Worm (Caenorhabditis elegans) whole organism, midembryonic: Measurements from ENCODE around the gene srg-3.

Source experiments
- T22C8.4 ChIP-seq: fragments of 200-800 bp; sonication (Bioruptor generic); IDR thresholded peaks from 2 replicates; pipeline ENCODE4 v1.3.6; 2022; ENCODE audit warnings: missing genetic modification characterization, missing compliant biosample characterization
- cog-1 ChIP-seq: sonication (generic microtip); optimal IDR thresholded peaks from 2 replicates; lab custom pipeline; 2016; ENCODE audit warnings: missing genetic modification characterization, missing compliant biosample characterization
- flt-1 ChIP-seq: fragments of 200-800 bp; sonication (Bioruptor generic); IDR thresholded peaks from 2 replicates; pipeline ENCODE4 v1.3.6; 2022; ENCODE audit warnings: missing genetic modification characterization, missing compliant biosample characterization
- klf-2 ChIP-seq: fragments of 200-800 bp; sonication (Bioruptor generic); conservative IDR thresholded peaks from 2 replicates; pipeline ENCODE4 v1.3.6; 2022; ENCODE audit warnings: missing genetic modification reagents, missing genetic modification characterization, missing compliant biosample characterization
- med-1 ChIP-seq: sonication (generic microtip); optimal IDR thresholded peaks from 2 replicates; lab custom pipeline; 2017; ENCODE audit warnings: missing genetic modification characterization, mild to moderate bottlenecking, missing compliant biosample characterization, antibody characterized with exemption, missing genetic modification reagents; ENCODE audit not compliant: insufficient read depth
- ref-1 ChIP-seq: fragments of 200-800 bp; sonication (Bioruptor generic); conservative IDR thresholded peaks from 2 replicates; pipeline ENCODE4 v1.3.6; 2022; ENCODE audit warnings: missing genetic modification reagents, missing genetic modification characterization, missing compliant biosample characterization
- tab-1 ChIP-seq: fragments of 200-800 bp; sonication (Bioruptor generic); IDR thresholded peaks from 2 replicates; pipeline ENCODE4 v1.3.6; 2022; ENCODE audit warnings: missing genetic modification characterization, missing compliant biosample characterization
- ztf-23 ChIP-seq: fragments of 200-800 bp; sonication (Bioruptor generic); IDR thresholded peaks from 2 replicates; pipeline ENCODE4 v1.3.6; 2022; ENCODE audit warnings: missing genetic modification reagents, missing genetic modification characterization, missing compliant biosample characterization
- ztf-29 ChIP-seq: fragments of 200-800 bp; sonication (Bioruptor generic); IDR thresholded peaks from 2 replicates; pipeline ENCODE4 v1.3.6; 2022; ENCODE audit warnings: missing genetic modification reagents, missing genetic modification characterization, missing compliant biosample characterization

DNA sequence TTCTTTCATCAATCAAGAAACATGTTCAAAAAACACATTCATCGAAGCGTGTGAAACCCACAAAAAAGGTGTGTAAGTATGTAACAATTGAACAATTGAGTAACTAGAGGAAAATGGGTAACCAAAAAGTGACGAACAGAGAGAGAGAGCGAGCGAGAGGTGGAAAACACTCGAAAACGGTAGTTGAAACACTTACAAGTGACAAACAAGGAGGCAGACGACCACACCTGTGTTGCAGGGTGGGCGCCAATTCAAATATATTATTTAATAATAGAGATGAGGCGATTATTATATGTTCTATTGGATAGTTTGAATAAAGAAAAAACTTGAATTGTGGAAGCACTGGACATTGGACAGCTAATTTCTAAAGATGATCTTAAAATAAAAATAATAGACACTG, 19.2 kb upstream of the srg-3 start:
- TF ChIP-seq T22C8.4 (GFP tag; lab: Robert Waterston, UW), result no peak
- no peak for TF ChIP-seq med-1 (GFP tag; lab: Kevin White, UChicago)
- TF ChIP-seq ztf-29 (GFP tag; lab: Robert Waterston, UW), result no peak
- no peak for TF ChIP-seq flt-1 (GFP tag; lab: Robert Waterston, UW)
- no peak for TF ChIP-seq tab-1 (GFP tag; lab: Robert Waterston, UW)
- TF ChIP-seq cog-1, result no peak
- no peak for TF ChIP-seq ztf-23 (GFP tag; lab: Robert Waterston, UW)
- TF ChIP-seq ref-1, result no peak
- TF ChIP-seq klf-2 (GFP tag; lab: Robert Waterston, UW), result no peak
